Worm (Caenorhabditis elegans) whole organism, L1 larva: ENCODE data around the gene srx-90.

ENCODE experiments used
- C16A3.4 ChIP-seq: fragments of 150-350 bp; optimal IDR thresholded peaks from 2 replicates; lab custom pipeline; 2014; ENCODE audit warnings: missing biosample characterization, missing genetic modification characterization
- F16B12.6 ChIP-seq: fragments of 150-350 bp; optimal IDR thresholded peaks from 2 replicates; lab custom pipeline; 2014; ENCODE audit warnings: missing biosample characterization, missing genetic modification characterization
- Y116A8C.19 ChIP-seq: sonication (generic microtip); optimal IDR thresholded peaks from 2 replicates; lab custom pipeline; 2016; ENCODE audit warnings: missing compliant biosample characterization, missing genetic modification characterization, borderline replicate concordance
- aha-1 ChIP-seq: fragments of 150-350 bp; optimal IDR thresholded peaks from 2 replicates; lab custom pipeline; 2014; ENCODE audit warnings: missing biosample characterization, missing genetic modification characterization
- ama-1 ChIP-seq: fragments of 150-350 bp; optimal IDR thresholded peaks from 2 replicates; lab custom pipeline; 2014
- blmp-1 ChIP-seq: fragments of 150-350 bp; optimal IDR thresholded peaks from 2 replicates; lab custom pipeline; 2014; ENCODE audit warnings: missing biosample characterization, missing genetic modification characterization
- ceh-63 ChIP-seq: fragments of 200-800 bp; sonication (Bioruptor generic); optimal IDR thresholded peaks from 2 replicates; lab custom pipeline; 2018; ENCODE audit warnings: mild to moderate bottlenecking, missing genetic modification characterization, missing compliant biosample characterization
- ceh-8 ChIP-seq: fragments of 200-800 bp; sonication (Bioruptor generic); optimal IDR thresholded peaks from 2 replicates; lab custom pipeline; 2018; ENCODE audit warnings: mild to moderate bottlenecking, missing genetic modification characterization, moderate library complexity, missing compliant biosample characterization
- ceh-82 ChIP-seq, 3 experiments: fragments of 150-350 bp in 1 of 3; sonication (generic microtip) in 2 of 3; optimal IDR thresholded peaks; 2 replicates each; lab custom pipeline; 2014 to 2017; ENCODE audit warnings: missing biosample characterization in 3 of 3, missing genetic modification characterization in 3 of 3
- ceh-90 ChIP-seq: sonication (generic microtip); optimal IDR thresholded peaks from 2 replicates; lab custom pipeline; 2016; ENCODE audit warnings: missing genetic modification characterization, missing compliant biosample characterization
- ces-1 ChIP-seq: fragments of 150-350 bp; optimal IDR thresholded peaks from 2 replicates; lab custom pipeline; 2014; ENCODE audit warnings: missing biosample characterization, missing genetic modification reagents, missing genetic modification characterization
- dpl-1 ChIP-seq, 3 experiments: fragments of 150-350 bp in 2 of 3; sonication (generic microtip) in 1 of 3; optimal IDR thresholded peaks; 2 replicates each; lab custom pipeline; 2014 to 2017; ENCODE audit warnings: missing biosample characterization in 3 of 3, missing genetic modification characterization in 3 of 3, missing genetic modification reagents in 3 of 3
- efl-1 ChIP-seq, 4 experiments: fragments of 150-350 bp; optimal IDR thresholded peaks in 3 of 4; peaks in 1 of 4; 1 replicate in 1 of 4; 2 replicates in 3 of 4; lab custom pipeline; 2014; ENCODE audit warnings: missing biosample characterization in 2 of 4, missing genetic modification characterization in 2 of 4, missing genetic modification reagents in 2 of 4
- egl-13 ChIP-seq: sonication (generic microtip); optimal IDR thresholded peaks from 2 replicates; lab custom pipeline; 2016; ENCODE audit warnings: missing genotype, missing genetic modification reagents, missing genetic modification characterization, missing compliant biosample characterization
- elt-2 ChIP-seq: sonication (generic microtip); optimal IDR thresholded peaks from 2 replicates; lab custom pipeline; 2016; ENCODE audit warnings: missing genetic modification characterization, mild to moderate bottlenecking, inconsistent platforms, missing compliant biosample characterization, missing genetic modification reagents
- elt-3 ChIP-seq, 6 experiments: fragments of 150-350 bp in 1 of 6; sonication (generic microtip); optimal IDR thresholded peaks; 2 replicates each; lab custom pipeline; 2017 to 2018; ENCODE audit warnings: missing biosample characterization in 6 of 6, missing genetic modification characterization in 6 of 6, inconsistent platforms in 1 of 6
- ets-5 ChIP-seq: fragments of 200-800 bp; sonication (Bioruptor generic); IDR thresholded peaks from 2 replicates; pipeline ENCODE4 v1.3.6; 2022; ENCODE audit warnings: missing genetic modification characterization, missing compliant biosample characterization
- fkh-4 ChIP-seq: sonication (generic microtip); optimal IDR thresholded peaks from 2 replicates; lab custom pipeline; 2016; ENCODE audit warnings: missing compliant biosample characterization, missing genetic modification characterization, borderline replicate concordance
- fkh-8 ChIP-seq: sonication (generic microtip); optimal IDR thresholded peaks from 2 replicates; lab custom pipeline; 2016; ENCODE audit warnings: mild to moderate bottlenecking, missing genetic modification characterization, missing compliant biosample characterization
- grh-1 ChIP-seq: fragments of 200-800 bp; sonication (Bioruptor generic); IDR thresholded peaks from 2 replicates; pipeline ENCODE4 v1.3.6; 2022; ENCODE audit warnings: missing genetic modification reagents, missing genetic modification characterization, missing compliant biosample characterization
- hpl-2 ChIP-seq: fragments of 150-350 bp; optimal IDR thresholded peaks from 2 replicates; lab custom pipeline; 2014; ENCODE audit warnings: missing biosample characterization, missing genetic modification reagents, missing genetic modification characterization
- jun-1 ChIP-seq: fragments of 150-350 bp; optimal IDR thresholded peaks from 2 replicates; lab custom pipeline; 2014; ENCODE audit warnings: missing biosample characterization, missing genetic modification reagents, missing genetic modification characterization
- lin-13 ChIP-seq: fragments of 150-350 bp; optimal IDR thresholded peaks from 2 replicates; lab custom pipeline; 2014; ENCODE audit warnings: missing biosample characterization, missing genetic modification reagents, missing genetic modification characterization
- lin-14 ChIP-seq: fragments of 200-800 bp; sonication (Bioruptor generic); optimal IDR thresholded peaks from 2 replicates; lab custom pipeline; 2018; ENCODE audit warnings: mild to moderate bottlenecking, missing genetic modification characterization, moderate library complexity, missing compliant biosample characterization
- lin-35 ChIP-seq, 2 experiments: fragments of 150-350 bp; optimal IDR thresholded peaks; 2 replicates each; lab custom pipeline; 2014; ENCODE audit warnings: missing biosample characterization in 2 of 2, missing genetic modification characterization in 2 of 2, missing genetic modification reagents in 2 of 2
- lsy-2 ChIP-seq, 2 experiments: fragments of 150-350 bp; optimal IDR thresholded peaks; 2 replicates each; lab custom pipeline; 2014; ENCODE audit warnings: missing biosample characterization in 2 of 2, missing genetic modification characterization in 2 of 2
- mdl-1 ChIP-seq, 2 experiments: fragments of 150-350 bp; optimal IDR thresholded peaks; 2 replicates each; lab custom pipeline; 2014 to 2017; ENCODE audit warnings: missing biosample characterization in 2 of 2, missing genetic modification characterization in 2 of 2, inconsistent platforms in 1 of 2
- mef-2 ChIP-seq: fragments of 150-350 bp; optimal IDR thresholded peaks from 2 replicates; lab custom pipeline; 2014; ENCODE audit warnings: missing biosample characterization, missing genetic modification characterization
- mep-1 ChIP-seq: fragments of 150-350 bp; optimal IDR thresholded peaks from 2 replicates; lab custom pipeline; 2014; ENCODE audit warnings: missing biosample characterization, missing genetic modification characterization
- nhr-12 ChIP-seq: sonication (generic microtip); optimal IDR thresholded peaks from 2 replicates; lab custom pipeline; 2017; ENCODE audit warnings: missing biosample characterization, missing genetic modification characterization
- nhr-19 ChIP-seq: fragments of 200-800 bp; sonication (Bioruptor generic); conservative IDR thresholded peaks from 2 replicates; pipeline ENCODE4 v1.3.6; 2022; ENCODE audit warnings: missing genetic modification characterization, missing compliant biosample characterization
- nhr-20 ChIP-seq: sonication (generic microtip); optimal IDR thresholded peaks from 2 replicates; lab custom pipeline; 2016; ENCODE audit warnings: mild to moderate bottlenecking, missing genetic modification characterization, missing compliant biosample characterization
- nhr-47 ChIP-seq: sonication (generic microtip); optimal IDR thresholded peaks from 2 replicates; lab custom pipeline; 2016; ENCODE audit warnings: mild to moderate bottlenecking, missing genetic modification characterization, moderate library complexity, missing compliant biosample characterization
- nhr-71 ChIP-seq: sonication (generic microtip); optimal IDR thresholded peaks from 2 replicates; lab custom pipeline; 2016; ENCODE audit warnings: mild to moderate bottlenecking, missing genetic modification characterization, moderate library complexity, missing compliant biosample characterization
- nhr-77 ChIP-seq: fragments of 150-350 bp; optimal IDR thresholded peaks from 2 replicates; lab custom pipeline; 2014; ENCODE audit warnings: missing biosample characterization, missing genetic modification characterization
- nhr-84 ChIP-seq: sonication (generic microtip); optimal IDR thresholded peaks from 2 replicates; lab custom pipeline; 2017; ENCODE audit warnings: missing biosample characterization, missing genetic modification characterization
- nhr-85 ChIP-seq: sonication (generic microtip); peaks from one replicate; lab custom pipeline; 2016; ENCODE audit warnings: missing genetic modification characterization, inconsistent platforms, missing compliant biosample characterization
- nhr-90 ChIP-seq: sonication (generic microtip); optimal IDR thresholded peaks from 2 replicates; lab custom pipeline; 2016; ENCODE audit warnings: mild to moderate bottlenecking, missing genetic modification characterization, missing compliant biosample characterization; ENCODE audit not compliant: poor library complexity
- pag-3 ChIP-seq: sonication (generic microtip); optimal IDR thresholded peaks from 2 replicates; lab custom pipeline; 2017; ENCODE audit warnings: missing genetic modification characterization, mild to moderate bottlenecking, missing compliant biosample characterization, antibody characterized with exemption, borderline replicate concordance; ENCODE audit not compliant: insufficient read depth
- pax-3 ChIP-seq: fragments of 200-800 bp; sonication (Bioruptor generic); optimal IDR thresholded peaks from 2 replicates; lab custom pipeline; 2018; ENCODE audit warnings: mild to moderate bottlenecking, missing genetic modification characterization, moderate library complexity, missing compliant biosample characterization
- rnt-1 ChIP-seq: sonication (generic microtip); optimal IDR thresholded peaks from 2 replicates; lab custom pipeline; 2016; ENCODE audit warnings: mild to moderate bottlenecking, missing genetic modification characterization, moderate library complexity, missing compliant biosample characterization
- skn-1 ChIP-seq: fragments of 150-350 bp; optimal IDR thresholded peaks from 2 replicates; lab custom pipeline; 2014; ENCODE audit warnings: missing biosample characterization, missing genetic modification characterization
- snpc-4 ChIP-seq: fragments of 150-350 bp; optimal IDR thresholded peaks from 2 replicates; lab custom pipeline; 2014; ENCODE audit warnings: missing biosample characterization, missing genetic modification characterization
- snu-23 ChIP-seq: sonication (generic microtip); optimal IDR thresholded peaks from 2 replicates; lab custom pipeline; 2016; ENCODE audit warnings: missing genetic modification characterization, missing compliant biosample characterization
- tbx-2 ChIP-seq: sonication (generic microtip); optimal IDR thresholded peaks from 2 replicates; lab custom pipeline; 2016; ENCODE audit warnings: missing genetic modification characterization, missing compliant biosample characterization
- unc-130 ChIP-seq: fragments of 150-350 bp; optimal IDR thresholded peaks from 2 replicates; lab custom pipeline; 2017; ENCODE audit warnings: missing biosample characterization, missing genetic modification characterization, inconsistent platforms
- unc-62 ChIP-seq: fragments of 150-350 bp; optimal IDR thresholded peaks from 2 replicates; lab custom pipeline; 2014; ENCODE audit warnings: missing biosample characterization, missing genetic modification reagents, missing genetic modification characterization

The srx-90 gene

ce11 chrV:11534495-11535189 lies 46.3 kb upstream of the srx-90 start:
- TF ChIP-seq efl-1 (optimal IDR thresholded peaks at IDR 0.05; lab: Kevin White, UChicago) (no peak), efl-1 (GFP tag; optimal IDR thresholded peaks at IDR 0.05 in 1 of 2; lab: Kevin White, UChicago) (peak in 1 of 2 experiments; percentile 78), egl-13 (tag; lab: Kevin White, UChicago) (no peak), ceh-8 (no peak), grh-1 (GFP tag; lab: Robert Waterston, UW) (peak; percentile 10; the same call in 1 of the 2 replicates), snu-23 (GFP tag; lab: Kevin White, UChicago) (peak; percentile 37), nhr-84 (tag; lab: Kevin White, UChicago) (no peak), mef-2 (tag; lab: Kevin White, UChicago) (no peak), nhr-77 (tag; lab: Kevin White, UChicago) (no peak), nhr-12 (tag; lab: Kevin White, UChicago) (no peak), dpl-1 (GFP tag; optimal IDR thresholded peaks at IDR 0.05; lab: Kevin White, UChicago) (peak in 1 of 3 experiments; percentile 28), tbx-2 (tag; lab: Kevin White, UChicago) (no peak), lin-14 (GFP tag; lab: Kevin White, UChicago) (peak; percentile 72), rnt-1 (peak; percentile 48), ets-5 (no peak), elt-2 (tag; lab: Kevin White, UChicago) (peak; percentile 87), elt-3 (tag; optimal IDR thresholded peaks at IDR 0.05; lab: Kevin White, UChicago) (peak in 5 of 6 experiments; percentile 64 to 90 (median 68)), nhr-71 (tag; lab: Kevin White, UChicago) (peak; percentile 68), ceh-90 (tag; lab: Kevin White, UChicago) (no peak), mdl-1 (tag; optimal IDR thresholded peaks at IDR 0.05; lab: Kevin White, UChicago) (peak in 1 of 2 experiments; percentile 60), hpl-2 (GFP tag; lab: Kevin White, UChicago) (peak; percentile 21), nhr-19 (peak; percentile 14), pax-3 (no peak), C16A3.4 (tag; lab: Kevin White, UChicago) (peak; percentile 13), F16B12.6 (tag; lab: Kevin White, UChicago) (no peak), jun-1 (tag; lab: Kevin White, UChicago) (peak; percentile 11), skn-1 (no peak), nhr-20 (tag; lab: Kevin White, UChicago) (peak; percentile 76), mep-1 (tag; lab: Kevin White, UChicago) (peak; percentile 11), lsy-2 (tag; optimal IDR thresholded peaks at IDR 0.05; lab: Kevin White, UChicago) (peak in 1 of 2 experiments; percentile 43), unc-130 (peak; percentile 6), lin-35 (GFP tag; optimal IDR thresholded peaks at IDR 0.05; lab: Kevin White, UChicago) (peak in 1 of 2 experiments; percentile 71), nhr-90 (tag; lab: Kevin White, UChicago) (peak; percentile 51), ama-1 (lab: Kevin White, UChicago) (peak; percentile 65), nhr-85 (tag; lab: Kevin White, UChicago) (peak; percentile 81), blmp-1 (tag; lab: Kevin White, UChicago) (peak; percentile 99)
- TF ChIP-seq, all 84 proteins: peak for 23

- peak; percentile 11 for TF ChIP-seq snu-23 (GFP tag; lab: Kevin White, UChicago)
- no peak for TF ChIP-seq aha-1
- no peak for TF ChIP-seq fkh-4 (tag; lab: Kevin White, UChicago)
- TF ChIP-seq ces-1 (GFP tag; lab: Kevin White, UChicago), result no peak
- TF ChIP-seq lin-14 (GFP tag; lab: Kevin White, UChicago), result peak; percentile 61
- no peak for TF ChIP-seq pag-3 (tag; lab: Kevin White, UChicago)
- TF ChIP-seq rnt-1, result peak; percentile 67
- TF ChIP-seq nhr-19, result peak; percentile 17; the same call in 1 of the 2 replicates
- no peak for TF ChIP-seq ceh-82 (tag; optimal IDR thresholded peaks at IDR 0.05; lab: Kevin White, UChicago)
- TF ChIP-seq nhr-84 (tag; lab: Kevin White, UChicago), result no peak
- TF ChIP-seq snpc-4 (tag; lab: Kevin White, UChicago), result no peak
- TF ChIP-seq nhr-20 (tag; lab: Kevin White, UChicago), result peak; percentile 1
- peak; percentile 34 for TF ChIP-seq nhr-85 (tag; lab: Kevin White, UChicago)
- peak; percentile 10 for TF ChIP-seq mep-1 (tag; lab: Kevin White, UChicago)
- TF ChIP-seq lin-13, result no peak
- no peak for TF ChIP-seq unc-62 (GFP tag; lab: Kevin White, UChicago)
- peak; percentile 55 for TF ChIP-seq nhr-71 (tag; lab: Kevin White, UChicago)
- TF ChIP-seq nhr-47 (tag; lab: Kevin White, UChicago), result peak; percentile 0
- peak; percentile 66 for TF ChIP-seq elt-2 (tag; lab: Kevin White, UChicago)
- TF ChIP-seq lsy-2 (tag; optimal IDR thresholded peaks at IDR 0.05; lab: Kevin White, UChicago), result peak in 1 of 2 experiments; percentile 37
- no peak for TF ChIP-seq Y116A8C.19 (tag; lab: Kevin White, UChicago)
- no peak for TF ChIP-seq fkh-8 (tag; lab: Kevin White, UChicago)
- TF ChIP-seq ceh-63 (GFP tag; lab: Kevin White, UChicago), result no peak
- TF ChIP-seq lin-35 (GFP tag; optimal IDR thresholded peaks at IDR 0.05; lab: Kevin White, UChicago), result peak in 1 of 2 experiments; percentile 38
- no peak for TF ChIP-seq grh-1 (GFP tag; lab: Robert Waterston, UW)
These were observed 45.3 kb upstream of the srx-90 start for ce11 chrV:11535504-11536062.
